Fruit fly (Drosophila melanogaster) whole organism, embryonic: ENCODE data around the gene RpS28b.

Source experiments
- CG1024 ChIP-seq: fragments of 200-800 bp; sonication (Bioruptor generic); IDR thresholded peaks from 2 replicates; pipeline ENCODE4 v1.3.6; 2022; ENCODE audit warnings: missing biosample characterization, missing genetic modification characterization
- CG10462 ChIP-seq: fragments of 200-800 bp; sonication (Bioruptor generic); optimal IDR thresholded peaks from 2 replicates; lab custom pipeline; 2016; ENCODE audit warnings: missing biosample characterization, missing genetic modification characterization
- CG10979 ChIP-seq: fragments of 200-800 bp; sonication (Bioruptor generic); optimal IDR thresholded peaks from 2 replicates; lab custom pipeline; 2018; ENCODE audit warnings: missing biosample characterization, mild to moderate bottlenecking, missing genetic modification characterization, moderate library complexity
- CG12104 ChIP-seq: fragments of 200-800 bp; sonication (Bioruptor generic); optimal IDR thresholded peaks from 3 replicates; lab custom pipeline; 2016; ENCODE audit warnings: missing biosample characterization, missing genetic modification characterization
- CG15073 ChIP-seq: fragments of 200-800 bp; sonication (Bioruptor generic); optimal IDR thresholded peaks from 2 replicates; lab custom pipeline; 2016; ENCODE audit warnings: missing biosample characterization, missing genetic modification characterization
- CG15514 ChIP-seq: fragments of 200-800 bp; sonication (Bioruptor generic); optimal IDR thresholded peaks from 3 replicates; lab custom pipeline; 2017; ENCODE audit warnings: missing biosample characterization, missing genetic modification characterization, mild to moderate bottlenecking, moderate library complexity, missing genetic modification reagents
- CG17359 ChIP-seq: fragments of 200-800 bp; sonication (Bioruptor generic); optimal IDR thresholded peaks from 3 replicates; lab custom pipeline; 2018; ENCODE audit warnings: missing biosample characterization, mild to moderate bottlenecking, missing genetic modification characterization, moderate library complexity
- CG17568 ChIP-seq: fragments of 200-800 bp; sonication (Bioruptor generic); optimal IDR thresholded peaks from 2 replicates; lab custom pipeline; 2018; ENCODE audit warnings: missing biosample characterization, mild to moderate bottlenecking, missing genetic modification characterization, moderate library complexity
- CG1792 ChIP-seq: fragments of 200-800 bp; sonication (Bioruptor generic); optimal IDR thresholded peaks from 2 replicates; lab custom pipeline; 2016; ENCODE audit warnings: missing biosample characterization, missing genetic modification characterization
- CG2116 ChIP-seq: fragments of 200-800 bp; sonication (Bioruptor generic); optimal IDR thresholded peaks from 3 replicates; lab custom pipeline; 2018; ENCODE audit warnings: missing biosample characterization, mild to moderate bottlenecking, missing genetic modification characterization
- CG2129 ChIP-seq: fragments of 200-800 bp; sonication (Bioruptor generic); IDR thresholded peaks from 2 replicates; pipeline ENCODE4 v1.3.6; 2022; ENCODE audit warnings: missing biosample characterization, missing genetic modification characterization; ENCODE audit not compliant: partially characterized antibody
- CG3163 ChIP-seq: fragments of 200-800 bp; sonication (Bioruptor generic); optimal IDR thresholded peaks from 3 replicates; lab custom pipeline; 2016; ENCODE audit warnings: missing biosample characterization, missing genetic modification characterization
- CG32772 ChIP-seq: fragments of 200-800 bp; sonication (Bioruptor generic); IDR thresholded peaks from 2 replicates; pipeline ENCODE4 v1.3.6; 2022; ENCODE audit warnings: missing biosample characterization, missing genetic modification characterization
- CG33213 ChIP-seq: fragments of 200-800 bp; sonication (Bioruptor generic); optimal IDR thresholded peaks from 3 replicates; lab custom pipeline; 2016; ENCODE audit warnings: missing biosample characterization, missing genetic modification characterization
- CG33557 ChIP-seq: fragments of 200-800 bp; sonication (Bioruptor generic); optimal IDR thresholded peaks from 2 replicates; lab custom pipeline; 2019; ENCODE audit warnings: missing biosample characterization, mild to moderate bottlenecking, missing genetic modification characterization, moderate library complexity
- CG3838 ChIP-seq: fragments of 200-800 bp; sonication (Bioruptor generic); optimal IDR thresholded peaks from 3 replicates; lab custom pipeline; 2016; ENCODE audit warnings: missing biosample characterization, missing genetic modification characterization
- CG4404 ChIP-seq: fragments of 200-800 bp; sonication (Bioruptor generic); IDR thresholded peaks from 2 replicates; pipeline ENCODE4 v1.3.6; 2022; ENCODE audit warnings: missing biosample characterization, missing genetic modification characterization
- CG6854 ChIP-seq: fragments of 200-800 bp; sonication (Bioruptor generic); optimal IDR thresholded peaks from 3 replicates; lab custom pipeline; 2017; ENCODE audit warnings: missing biosample characterization, mild to moderate bottlenecking, missing genetic modification characterization
- CG7556 ChIP-seq: fragments of 200-800 bp; sonication (Bioruptor generic); optimal IDR thresholded peaks from 2 replicates; lab custom pipeline; 2017; ENCODE audit warnings: missing biosample characterization, mild to moderate bottlenecking, missing genetic modification characterization
- CG7928 ChIP-seq: fragments of 200-800 bp; sonication (Bioruptor generic); optimal IDR thresholded peaks from 2 replicates; lab custom pipeline; 2017; ENCODE audit warnings: missing biosample characterization, mild to moderate bottlenecking, missing genetic modification characterization
- CG9932 ChIP-seq: fragments of 200-800 bp; sonication (Bioruptor generic); IDR thresholded peaks from 2 replicates; pipeline ENCODE4 v1.3.6; 2022; ENCODE audit warnings: missing biosample characterization, missing genetic modification characterization
- CHES-1-like ChIP-seq: fragments of 200-800 bp; sonication (Bioruptor generic); optimal IDR thresholded peaks from 2 replicates; lab custom pipeline; 2016; ENCODE audit warnings: missing biosample characterization, missing genetic modification characterization
- CkIIα-i1 ChIP-seq: fragments of 200-800 bp; sonication (Bioruptor generic); IDR thresholded peaks from 2 replicates; pipeline ENCODE4 v1.3.6; 2022; ENCODE audit warnings: missing biosample characterization, missing genetic modification characterization
- ERR ChIP-seq: fragments of 200-800 bp; sonication (Bioruptor generic); optimal IDR thresholded peaks from 2 replicates; lab custom pipeline; 2016; ENCODE audit warnings: missing biosample characterization, missing genetic modification characterization
- Gug ChIP-seq: fragments of 200-800 bp; sonication (Bioruptor generic); IDR thresholded peaks from 4 replicates; pipeline ENCODE4 v1.3.6; 2022; ENCODE audit warnings: missing biosample characterization, missing genetic modification characterization
- HLH3B ChIP-seq: fragments of 200-800 bp; sonication (Bioruptor generic); IDR thresholded peaks from 2 replicates; pipeline ENCODE4 v1.3.6; 2022; ENCODE audit warnings: missing biosample characterization, missing genetic modification characterization
- Lim3 ChIP-seq: fragments of 200-800 bp; sonication (Bioruptor generic); IDR thresholded peaks from 2 replicates; pipeline ENCODE4 v1.3.6; 2022; ENCODE audit warnings: missing biosample characterization, missing genetic modification characterization
- Lpt ChIP-seq: fragments of >200 bp; optimal IDR thresholded peaks from 2 replicates; lab custom pipeline; 2018; ENCODE audit warnings: missing biosample characterization, missing genetic modification characterization
- Mad ChIP-seq: fragments of 200-800 bp; sonication (Bioruptor generic); optimal IDR thresholded peaks from 2 replicates; lab custom pipeline; 2016; ENCODE audit warnings: missing biosample characterization, missing genetic modification characterization
- Med ChIP-seq: fragments of 200-800 bp; sonication (Bioruptor generic); peaks from one replicate; lab custom pipeline; 2016; ENCODE audit warnings: missing biosample characterization, missing genetic modification characterization, mild to moderate bottlenecking, inconsistent platforms, moderate library complexity
- Mes4 ChIP-seq: fragments of 200-800 bp; sonication (Bioruptor generic); optimal IDR thresholded peaks from 2 replicates; lab custom pipeline; 2016; ENCODE audit warnings: missing biosample characterization, missing genetic modification characterization
- Nf-YB ChIP-seq: fragments of 200-800 bp; sonication (Bioruptor generic); optimal IDR thresholded peaks from 3 replicates; lab custom pipeline; 2019; ENCODE audit warnings: missing biosample characterization, mild to moderate bottlenecking, missing genetic modification characterization, moderate library complexity
- Opbp ChIP-seq: fragments of 200-800 bp; sonication (Bioruptor generic); IDR thresholded peaks from 3 replicates; pipeline ENCODE4 v1.3.6; 2022; ENCODE audit warnings: missing biosample characterization, missing genetic modification characterization; ENCODE audit not compliant: partially characterized antibody
- Sox100B ChIP-seq: fragments of 200-800 bp; sonication (Bioruptor generic); optimal IDR thresholded peaks from 3 replicates; lab custom pipeline; 2018; ENCODE audit warnings: missing biosample characterization, mild to moderate bottlenecking, missing genetic modification characterization
- Sry-δ ChIP-seq: fragments of 200-800 bp; sonication (Bioruptor generic); optimal IDR thresholded peaks from 2 replicates; lab custom pipeline; 2016; ENCODE audit warnings: missing biosample characterization, missing genetic modification characterization
- TFAM ChIP-seq: fragments of 200-800 bp; sonication (Bioruptor generic); optimal IDR thresholded peaks from 2 replicates; lab custom pipeline; 2017; ENCODE audit warnings: missing biosample characterization, missing genetic modification characterization, inconsistent platforms
- YL-1 ChIP-seq: fragments of 200-800 bp; sonication (Bioruptor generic); optimal IDR thresholded peaks from 3 replicates; lab custom pipeline; 2017; ENCODE audit warnings: missing biosample characterization, mild to moderate bottlenecking, missing genetic modification characterization
- dpn ChIP-seq, 2 experiments: fragments of 200-800 bp; sonication (Bioruptor generic); optimal IDR thresholded peaks; 3 replicates each; lab custom pipeline; 2016; ENCODE audit warnings: missing biosample characterization in 2 of 2, missing genetic modification characterization in 2 of 2
- esg ChIP-seq: fragments of 200-800 bp; sonication (Bioruptor generic); conservative IDR thresholded peaks from 2 replicates; pipeline ENCODE4 v1.3.6; 2022; ENCODE audit warnings: missing biosample characterization, missing genetic modification characterization
- eyg ChIP-seq: fragments of 200-800 bp; sonication (Bioruptor generic); optimal IDR thresholded peaks from 3 replicates; lab custom pipeline; 2016; ENCODE audit warnings: missing biosample characterization, missing genetic modification characterization
- fd64A ChIP-seq: fragments of 200-800 bp; sonication (Bioruptor generic); optimal IDR thresholded peaks from 3 replicates; lab custom pipeline; 2018; ENCODE audit warnings: missing biosample characterization, mild to moderate bottlenecking, missing genetic modification characterization
- hth ChIP-seq: fragments of >200 bp; optimal IDR thresholded peaks from 2 replicates; lab custom pipeline; 2017; ENCODE audit warnings: inconsistent platforms
- jumu ChIP-seq: fragments of 200-800 bp; sonication (Bioruptor generic); optimal IDR thresholded peaks from 3 replicates; lab custom pipeline; 2016; ENCODE audit warnings: missing biosample characterization, missing genetic modification characterization
- kay ChIP-seq: fragments of 200-800 bp; sonication (Bioruptor generic); optimal IDR thresholded peaks from 2 replicates; lab custom pipeline; 2016; ENCODE audit warnings: missing biosample characterization, missing genetic modification characterization
- lbe ChIP-seq: fragments of 200-800 bp; sonication (Bioruptor generic); optimal IDR thresholded peaks from 2 replicates; lab custom pipeline; 2016; ENCODE audit warnings: missing biosample characterization, mild to moderate bottlenecking, missing genetic modification characterization
- lilli ChIP-seq: fragments of 200-800 bp; sonication (Bioruptor generic); optimal IDR thresholded peaks from 3 replicates; lab custom pipeline; 2016; ENCODE audit warnings: missing biosample characterization, missing genetic modification characterization
- org-1 ChIP-seq: fragments of 200-800 bp; sonication (Bioruptor generic); optimal IDR thresholded peaks from 2 replicates; lab custom pipeline; 2017; ENCODE audit warnings: missing biosample characterization, missing genetic modification characterization
- peb ChIP-seq: fragments of 200-800 bp; sonication (Bioruptor generic); IDR thresholded peaks from 2 replicates; pipeline ENCODE4 v1.3.6; 2022; ENCODE audit warnings: missing biosample characterization, missing genetic modification characterization
- schlank ChIP-seq: fragments of 200-800 bp; sonication (Bioruptor generic); optimal IDR thresholded peaks from 2 replicates; lab custom pipeline; 2018; ENCODE audit warnings: missing biosample characterization, mild to moderate bottlenecking, missing genetic modification characterization
- sens ChIP-seq: fragments of 200-800 bp; sonication (Bioruptor generic); peaks from one replicate; lab custom pipeline; 2016; ENCODE audit warnings: missing biosample characterization, missing genetic modification characterization
- toy ChIP-seq: fragments of 200-800 bp; sonication (Bioruptor generic); IDR thresholded peaks from 2 replicates; pipeline ENCODE4 v1.3.6; 2022; ENCODE audit warnings: missing biosample characterization, missing genetic modification characterization
- zen ChIP-seq: fragments of 200-800 bp; sonication (Bioruptor generic); optimal IDR thresholded peaks from 3 replicates; lab custom pipeline; 2018; ENCODE audit warnings: missing biosample characterization, mild to moderate bottlenecking, missing genetic modification characterization, moderate library complexity
- zf30C ChIP-seq: fragments of 200-800 bp; sonication (Bioruptor generic); optimal IDR thresholded peaks from 3 replicates; lab custom pipeline; 2018; ENCODE audit warnings: missing biosample characterization, mild to moderate bottlenecking, missing genetic modification characterization

The RpS28b gene

dm6 chrX:9556397-9556796, 2.0 kb downstream of the RpS28b start, which contains the start of gene CG15317 (continued):
- TF ChIP-seq CG2129 (GFP tag; lab: Robert Waterston, UW) (peak; percentile 53), Sox100B (GFP tag; lab: Kevin White, UChicago) (no peak), Opbp (GFP tag; lab: Robert Waterston, UW) (peak; percentile 78; the same call in 2 of the 3 replicates), Gug (GFP tag; lab: Robert Waterston, UW) (no peak), CG15073 (GFP tag; lab: Kevin White, UChicago) (no peak), CG6854 (GFP tag; lab: Kevin White, UChicago) (no peak), schlank (no peak), fd64A (GFP tag; lab: Kevin White, UChicago) (no peak), Nf-YB (no peak), CG10462 (GFP tag; lab: Kevin White, UChicago) (no peak), kay (GFP tag; lab: Kevin White, UChicago) (no peak), CG1792 (GFP tag; lab: Kevin White, UChicago) (no peak), CG17359 (tag; lab: Kevin White, UChicago) (no peak), CG9932 (GFP tag; lab: Robert Waterston, UW) (peak; percentile 59), CG7928 (GFP tag; lab: Kevin White, UChicago) (no peak), Lim3 (GFP tag; lab: Robert Waterston, UW) (no peak), CkIIα-i1 (GFP tag; lab: Robert Waterston, UW) (no peak), Mes4 (no peak), Sry-δ (GFP tag; lab: Kevin White, UChicago) (peak; percentile 68), zen (tag; lab: Kevin White, UChicago) (no peak), ERR (GFP tag; lab: Kevin White, UChicago) (no peak), CG33213 (GFP tag; lab: Kevin White, UChicago) (no peak), CG2116 (peak; percentile 21), hth (lab: Kevin White, UChicago) (no peak), Mad (GFP tag; lab: Kevin White, UChicago) (no peak), CG12104 (GFP tag; lab: Kevin White, UChicago) (no peak), CG10979 (tag; lab: Kevin White, UChicago) (no peak), Med (peak; percentile 76), CG3838 (GFP tag; lab: Kevin White, UChicago) (no peak), CG32772 (no peak), CG33557 (no peak), eyg (GFP tag; lab: Kevin White, UChicago) (no peak), org-1 (GFP tag; lab: Kevin White, UChicago) (no peak), CG4404 (GFP tag; lab: Robert Waterston, UW) (no peak), CHES-1-like (GFP tag; lab: Kevin White, UChicago) (no peak), CG7556 (GFP tag; lab: Kevin White, UChicago) (no peak), lilli (GFP tag; lab: Kevin White, UChicago) (no peak), TFAM (GFP tag; lab: Kevin White, UChicago) (no peak), lbe (GFP tag; lab: Kevin White, UChicago) (no peak), Lpt (no peak), CG17568 (GFP tag; lab: Kevin White, UChicago) (no peak), CG15514 (GFP tag; lab: Kevin White, UChicago) (no peak), toy (GFP tag; lab: Robert Waterston, UW) (no peak), sens (GFP tag; lab: Kevin White, UChicago) (peak; percentile 62), YL-1 (no peak), jumu (GFP tag; lab: Kevin White, UChicago) (no peak), CG1024 (GFP tag; lab: Robert Waterston, UW) (no peak), dpn (GFP tag; optimal IDR thresholded peaks at IDR 0.05; lab: Kevin White, UChicago) (no peak), HLH3B (GFP tag; lab: Robert Waterston, UW) (no peak), esg (no peak), zf30C (GFP tag; lab: Kevin White, UChicago) (no peak), peb (GFP tag; lab: Robert Waterston, UW) (no peak), CG3163 (GFP tag; lab: Kevin White, UChicago) (no peak)
